Fruit fly (Drosophila melanogaster) whole organism, adult: ENCODE results near the gene trh.

Experiments
- CG11617 ChIP-seq: fragments of 200-800 bp; sonication (Bioruptor generic); optimal IDR thresholded peaks from 2 replicates; lab custom pipeline; 2017; ENCODE audit warnings: mild to moderate bottlenecking, missing biosample characterization, missing genetic modification reagents, missing genetic modification characterization
- CG12768 ChIP-seq: fragments of 200-800 bp; sonication (Bioruptor generic); optimal IDR thresholded peaks from 2 replicates; lab custom pipeline; 2017; ENCODE audit warnings: missing biosample characterization, missing genetic modification characterization, mild to moderate bottlenecking, moderate library complexity, missing genetic modification reagents
- CG14711 ChIP-seq: fragments of 200-800 bp; sonication (Bioruptor generic); optimal IDR thresholded peaks from 2 replicates; lab custom pipeline; 2018; ENCODE audit warnings: missing biosample characterization, mild to moderate bottlenecking, missing genetic modification characterization, moderate library complexity
- CG1620 ChIP-seq: fragments of 200-800 bp; sonication (Bioruptor generic); optimal IDR thresholded peaks from 2 replicates; lab custom pipeline; 2016; ENCODE audit warnings: missing biosample characterization, missing genetic modification characterization
- CG33017 ChIP-seq: fragments of 200-800 bp; sonication (Bioruptor generic); optimal IDR thresholded peaks from 2 replicates; lab custom pipeline; 2018; ENCODE audit warnings: missing biosample characterization, mild to moderate bottlenecking, missing genetic modification characterization, moderate library complexity
- CG7045 ChIP-seq: fragments of 200-800 bp; sonication (Bioruptor generic); optimal IDR thresholded peaks from 2 replicates; lab custom pipeline; 2017; ENCODE audit warnings: missing biosample characterization, mild to moderate bottlenecking, missing genetic modification characterization
- CG7101 ChIP-seq: fragments of 200-800 bp; sonication (Bioruptor generic); optimal IDR thresholded peaks from 2 replicates; lab custom pipeline; 2018; ENCODE audit warnings: missing biosample characterization, mild to moderate bottlenecking, missing genetic modification characterization, moderate library complexity
- Clk ChIP-seq: fragments of 200-800 bp; sonication (Bioruptor generic); optimal IDR thresholded peaks from 2 replicates; lab custom pipeline; 2017; ENCODE audit warnings: missing biosample characterization, missing genetic modification characterization
- Crg-1 ChIP-seq: fragments of 200-800 bp; sonication (Bioruptor generic); optimal IDR thresholded peaks from 2 replicates; lab custom pipeline; 2016; ENCODE audit warnings: missing biosample characterization, missing genetic modification characterization
- Hr96 ChIP-seq: fragments of 200-800 bp; sonication (Bioruptor generic); optimal IDR thresholded peaks from 2 replicates; lab custom pipeline; 2016; ENCODE audit warnings: missing biosample characterization, missing genetic modification characterization
- Mnt ChIP-seq: fragments of 200-800 bp; sonication (Bioruptor generic); optimal IDR thresholded peaks from 2 replicates; lab custom pipeline; 2016; ENCODE audit warnings: missing biosample characterization, mild to moderate bottlenecking, missing genetic modification characterization
- bab1 ChIP-seq: fragments of 200-800 bp; sonication (Bioruptor generic); optimal IDR thresholded peaks from 3 replicates; lab custom pipeline; 2019; ENCODE audit warnings: missing biosample characterization, mild to moderate bottlenecking, missing genetic modification characterization, moderate library complexity
- cic ChIP-seq: fragments of 200-800 bp; sonication (Bioruptor generic); optimal IDR thresholded peaks from 2 replicates; lab custom pipeline; 2017; ENCODE audit warnings: missing biosample characterization, mild to moderate bottlenecking, missing genetic modification characterization, moderate library complexity
- cnc ChIP-seq, 2 experiments: fragments of >200 bp; optimal IDR thresholded peaks; 2 replicates each; lab custom pipeline; 2017
- kay ChIP-seq: fragments of 200-800 bp; sonication (Bioruptor generic); peaks from one replicate; lab custom pipeline; 2016; ENCODE audit warnings: missing biosample characterization, missing genetic modification characterization, borderline replicate concordance
- ovo ChIP-seq: fragments of 200-800 bp; sonication (Bioruptor generic); optimal IDR thresholded peaks from 2 replicates; lab custom pipeline; 2016; ENCODE audit warnings: missing biosample characterization, missing genetic modification characterization
- pad ChIP-seq: fragments of 200-800 bp; sonication (Bioruptor generic); optimal IDR thresholded peaks from 3 replicates; lab custom pipeline; 2017; ENCODE audit warnings: missing biosample characterization, missing genetic modification characterization, mild to moderate bottlenecking, moderate library complexity, missing genetic modification reagents
- tj ChIP-seq: fragments of 200-800 bp; sonication (Bioruptor generic); optimal IDR thresholded peaks from 3 replicates; lab custom pipeline; 2017; ENCODE audit warnings: missing biosample characterization, mild to moderate bottlenecking, missing genetic modification characterization, moderate library complexity

The trh gene

dm6 chr3L:320010-320337 is 72.5 kb downstream of the trh start:
- TF ChIP-seq cic (GFP tag; lab: Kevin White, UChicago): no peak
- no peak for TF ChIP-seq Hr96 (GFP tag; lab: Kevin White, UChicago)
- TF ChIP-seq CG7045: no peak
- no peak for TF ChIP-seq Mnt (GFP tag; lab: Kevin White, UChicago)
- TF ChIP-seq CG12768: no peak
- no peak for TF ChIP-seq CG11617 (GFP tag; lab: Kevin White, UChicago)
- no peak for TF ChIP-seq Clk (GFP tag; lab: Kevin White, UChicago)
- TF ChIP-seq pad (GFP tag; lab: Kevin White, UChicago): no peak

DNA sequence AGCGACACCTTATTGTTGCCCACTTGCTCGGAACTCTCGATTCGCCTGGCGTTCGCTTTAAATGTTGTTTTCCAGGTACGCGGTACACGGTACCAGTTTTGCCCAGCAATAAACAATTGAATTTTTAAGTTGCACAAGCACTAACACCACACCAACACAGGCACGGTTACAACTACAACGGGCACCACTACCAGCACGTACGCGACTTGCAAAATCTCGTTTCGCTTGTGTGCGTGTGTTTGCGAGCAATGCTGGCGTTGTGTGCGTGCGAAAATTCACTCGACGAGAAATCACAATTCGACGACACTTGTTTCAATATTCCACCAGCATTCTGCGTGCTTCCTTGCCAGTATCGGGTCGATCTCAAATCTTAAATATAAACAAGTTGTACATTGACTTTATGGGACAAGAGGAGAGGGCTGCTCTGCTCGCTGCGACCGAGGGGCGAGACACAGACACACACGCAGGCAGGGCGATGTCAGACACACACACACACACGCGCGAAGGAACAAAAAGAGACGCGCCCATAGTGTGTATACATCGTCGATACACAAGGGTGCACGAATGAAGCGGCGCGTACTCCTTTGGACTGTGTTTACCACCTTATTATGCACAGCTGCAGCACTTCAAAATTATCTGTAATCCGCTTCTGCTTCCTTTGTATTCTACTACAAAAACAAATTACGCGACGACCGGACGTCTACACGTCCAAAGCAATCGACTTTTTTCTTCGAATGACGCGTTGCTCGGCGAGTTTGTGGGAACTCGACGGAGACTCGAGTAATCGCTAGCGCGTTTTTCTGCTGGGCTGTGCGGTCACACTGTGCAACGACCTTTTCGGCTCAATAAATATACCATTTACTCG is 73.1 kb downstream of the trh start, which contains the start of gene fwd:
fwd (minus strand) TSS at position 740 of the 865 bp plus-strand sequence.
- TF ChIP-seq cic (GFP tag; lab: Kevin White, UChicago): peak; percentile 47
- peak; percentile 51 for TF ChIP-seq pad (GFP tag; lab: Kevin White, UChicago)
- peak; percentile 23 for TF ChIP-seq CG1620 (GFP tag; lab: Kevin White, UChicago)
- TF ChIP-seq Hr96 (GFP tag; lab: Kevin White, UChicago): no peak
- TF ChIP-seq Crg-1 (GFP tag; lab: Kevin White, UChicago): no peak
- TF ChIP-seq CG7101 (tag; lab: Kevin White, UChicago): peak; percentile 51
- no peak for TF ChIP-seq CG14711 (tag; lab: Kevin White, UChicago)
- no peak for TF ChIP-seq cnc (optimal IDR thresholded peaks at IDR 0.05; lab: Kevin White, UChicago)
- no peak for TF ChIP-seq Mnt (GFP tag; lab: Kevin White, UChicago)
- peak; percentile 70 for TF ChIP-seq bab1 (GFP tag; lab: Kevin White, UChicago)
- peak; percentile 57 for TF ChIP-seq CG11617 (GFP tag; lab: Kevin White, UChicago)
- TF ChIP-seq CG33017 (tag; lab: Kevin White, UChicago): peak; percentile 22
- TF ChIP-seq tj: peak; percentile 18
- TF ChIP-seq ovo (GFP tag; lab: Kevin White, UChicago): peak; percentile 52
- no peak for TF ChIP-seq CG7045

DNA sequence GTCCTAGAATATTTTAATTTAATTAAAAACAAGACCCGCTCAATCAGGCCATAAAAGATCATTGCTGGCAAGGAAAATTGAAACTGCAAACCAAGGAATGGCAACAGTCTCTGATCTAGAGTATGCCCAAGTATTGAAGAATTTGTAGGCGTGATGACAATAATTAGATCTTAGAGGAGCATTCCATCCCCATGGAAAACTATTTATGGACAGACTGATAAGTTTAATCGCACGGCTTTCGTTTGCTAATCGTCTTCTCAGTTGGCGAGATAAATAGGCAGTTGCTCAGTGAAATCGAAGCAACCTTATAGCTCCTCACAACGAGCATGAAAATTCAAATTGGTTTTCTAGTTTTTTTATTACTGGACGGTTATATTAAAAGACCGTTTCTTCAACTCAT is 75.6 kb downstream of the trh start, which contains the start of gene ddbt:
ddbt (plus strand) TSS at position 301 of the 400 bp plus-strand sequence.
- TF ChIP-seq Hr96 (GFP tag; lab: Kevin White, UChicago): no peak
- TF ChIP-seq kay (GFP tag; lab: Kevin White, UChicago): no peak
- no peak for TF ChIP-seq Crg-1 (GFP tag; lab: Kevin White, UChicago)
- no peak for TF ChIP-seq CG1620 (GFP tag; lab: Kevin White, UChicago)
- TF ChIP-seq CG14711 (tag; lab: Kevin White, UChicago): no peak
- TF ChIP-seq CG12768: no peak
